Worm (Caenorhabditis elegans): ENCODE results near the gene ergi-1.

ergi-1 gene

DNA sequence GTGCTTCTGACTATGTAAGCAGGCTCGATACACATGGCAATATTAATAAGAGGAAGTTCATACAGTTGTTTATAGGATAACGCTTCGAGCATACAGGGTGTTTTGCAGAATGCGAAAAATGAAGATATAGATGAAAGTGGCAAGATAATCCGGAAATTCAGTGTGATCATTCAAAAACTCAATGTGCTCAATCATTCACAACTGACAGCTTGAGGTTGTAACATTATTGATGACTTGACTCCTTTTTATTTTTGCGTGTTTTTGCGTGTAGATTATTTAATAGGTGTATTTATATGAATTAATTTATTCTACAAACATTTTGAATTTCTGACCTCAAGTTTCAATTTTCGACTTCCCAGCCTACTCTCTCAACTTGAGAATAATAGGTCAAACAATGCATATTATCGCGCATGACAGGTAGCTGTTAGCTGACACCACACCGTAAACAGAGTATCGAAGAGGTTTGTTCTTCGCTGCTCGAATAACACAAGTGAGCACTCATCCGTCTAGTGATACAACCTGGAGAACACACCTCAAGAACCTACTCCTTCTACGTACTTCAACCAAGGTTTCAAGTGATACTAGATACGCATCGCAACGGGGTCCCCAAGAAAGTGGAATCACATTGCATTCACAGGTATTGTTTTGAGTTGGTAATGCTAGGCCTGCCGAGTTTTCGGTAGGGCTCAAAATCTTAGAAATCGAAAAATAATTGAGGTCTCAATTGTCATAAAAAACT, 12.3 kb upstream of the ergi-1 start:
- TF ChIP-seq ama-1 (optimal IDR thresholded peaks at IDR 0.05) (no peak), lsy-12 (tag; optimal IDR thresholded peaks at IDR 0.05) (no peak), ZK546.5 (tag; optimal IDR thresholded peaks at IDR 0.05) (no peak), elt-3 (tag; optimal IDR thresholded peaks at IDR 0.05) (no peak), lin-39 (tag; optimal IDR thresholded peaks at IDR 0.05) (no peak), nhr-28 (tag; optimal IDR thresholded peaks at IDR 0.05) (no peak), nhr-77 (tag; optimal IDR thresholded peaks at IDR 0.05) (no peak), egl-5 (tag; optimal IDR thresholded peaks at IDR 0.05) (no peak), fos-1 (tag; optimal IDR thresholded peaks at IDR 0.05) (no peak)

DNA sequence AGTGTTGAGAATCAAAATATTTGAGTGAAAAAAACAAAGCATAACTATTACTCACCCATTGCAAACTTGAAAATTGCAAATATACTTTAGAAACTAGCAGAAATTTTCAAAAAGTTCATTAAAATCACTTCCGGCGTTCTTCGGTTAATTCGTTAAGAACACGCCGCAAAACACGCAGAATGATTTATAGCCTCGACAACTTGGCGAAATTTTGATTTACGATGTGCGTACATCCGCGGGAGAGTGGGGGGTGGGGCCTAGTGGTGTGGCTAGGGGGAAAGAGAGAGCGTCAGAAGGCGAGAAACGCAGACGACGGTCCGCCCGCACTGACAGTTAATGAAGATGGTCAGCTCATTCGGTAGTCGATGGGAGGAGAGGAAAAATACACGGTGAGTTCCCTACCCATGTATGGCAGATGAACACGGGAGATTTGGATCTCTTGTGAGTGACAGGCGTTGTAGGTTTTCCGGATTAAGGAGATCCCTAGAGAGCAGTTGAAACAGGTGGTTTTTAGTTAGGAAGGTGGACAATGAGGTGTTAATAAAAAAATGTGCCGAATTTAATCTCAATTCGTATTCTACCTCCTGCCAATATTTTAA, 11.2 kb upstream of the ergi-1 start, which contains the start of gene igcm-4:
Gene igcm-4 (minus strand): TSS at position 237 of the 599 bp plus-strand sequence.
- TF ChIP-seq ama-1 (optimal IDR thresholded peaks at IDR 0.05), result no peak
- TF ChIP-seq lin-39 (tag; optimal IDR thresholded peaks at IDR 0.05), result peak; percentile 14
- no peak for TF ChIP-seq hmg-11 (tag; optimal IDR thresholded peaks at IDR 0.05)
- no peak for TF ChIP-seq ztf-4 (tag; optimal IDR thresholded peaks at IDR 0.05)

DNA sequence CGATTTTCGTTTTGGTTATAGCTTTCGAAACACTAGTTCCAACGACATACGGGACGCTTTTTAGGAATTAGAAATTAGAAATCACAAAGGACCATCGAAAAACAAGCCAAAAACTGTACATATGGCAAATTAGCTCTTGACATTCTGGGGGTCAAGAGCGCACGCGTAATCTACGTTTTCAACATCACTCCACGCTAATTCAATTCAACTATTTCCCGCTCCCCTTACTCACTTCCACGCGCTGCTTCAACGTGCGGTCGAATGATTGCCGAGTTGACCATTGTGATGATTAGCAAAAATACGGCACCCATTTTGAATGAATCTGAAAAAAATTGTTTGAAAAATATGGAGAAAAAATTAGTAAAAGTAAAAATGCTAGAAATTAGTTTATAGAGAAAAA, 10.5 kb upstream of the ergi-1 start:
- TF ChIP-seq tbx-2 (tag; optimal IDR thresholded peaks at IDR 0.05), result no peak
- TF ChIP-seq elt-1 (tag; optimal IDR thresholded peaks at IDR 0.05), result no peak
- no peak for TF ChIP-seq fos-1 (tag; optimal IDR thresholded peaks at IDR 0.05)
- no peak for TF ChIP-seq R02D3.7 (tag; optimal IDR thresholded peaks at IDR 0.05)
- TF ChIP-seq nfya-1 (tag; optimal IDR thresholded peaks at IDR 0.05; ENCODE audit: insufficient read depth), result no peak
- TF ChIP-seq mdl-1 (tag; optimal IDR thresholded peaks at IDR 0.05), result no peak
- TF ChIP-seq pha-4 (tag; optimal IDR thresholded peaks at IDR 0.05), result no peak
- no peak for TF ChIP-seq ztf-11 (tag; optimal IDR thresholded peaks at IDR 0.05)

DNA sequence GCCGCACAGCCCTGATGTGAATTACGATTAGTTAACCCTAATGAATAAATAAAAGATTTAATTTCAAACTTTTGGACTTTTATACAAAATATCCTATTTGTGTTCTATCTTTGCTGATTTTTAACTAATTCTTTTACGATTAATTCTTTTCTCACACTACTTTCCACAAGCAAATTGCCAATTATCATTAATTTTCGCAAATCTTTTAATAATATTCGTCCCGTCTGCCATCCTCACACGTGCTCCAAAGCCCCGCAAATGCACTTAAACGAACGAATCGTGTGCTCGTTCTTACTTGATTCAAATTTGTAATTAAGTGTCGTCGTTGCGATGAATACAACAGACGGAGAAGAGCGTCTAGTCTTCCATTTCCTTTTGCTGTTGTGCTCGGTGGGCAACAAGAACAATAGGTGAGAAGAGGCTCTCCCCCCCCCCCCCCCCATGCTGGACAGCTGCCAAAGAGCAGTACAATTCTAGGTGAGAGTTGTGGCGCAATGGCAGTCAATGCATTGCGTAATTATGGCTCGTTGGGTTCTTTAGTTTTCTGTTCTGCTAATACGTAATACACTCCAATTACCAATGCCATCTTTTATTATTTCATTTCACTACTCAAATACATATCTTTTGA, 9.6 kb upstream of the ergi-1 start:
- TF ChIP-seq zag-1 (tag; optimal IDR thresholded peaks at IDR 0.05) (no peak), snpc-4 (tag; optimal IDR thresholded peaks at IDR 0.05) (no peak), unc-39 (tag; optimal IDR thresholded peaks at IDR 0.05) (no peak), sea-2 (GFP tag; optimal IDR thresholded peaks at IDR 0.05) (no peak), ama-1 (optimal IDR thresholded peaks at IDR 0.05) (no peak), eor-1 (tag; optimal IDR thresholded peaks at IDR 0.05) (no peak), nhr-237 (tag; optimal IDR thresholded peaks at IDR 0.05) (no peak), nfya-1 (tag; optimal IDR thresholded peaks at IDR 0.05; ENCODE audit: insufficient read depth) (no peak), daf-12 (tag; optimal IDR thresholded peaks at IDR 0.05) (no peak), jun-1 (tag; optimal IDR thresholded peaks at IDR 0.05) (no peak), nhr-28 (tag; optimal IDR thresholded peaks at IDR 0.05) (no peak), fkh-2 (tag; optimal IDR thresholded peaks at IDR 0.05) (no peak)

DNA sequence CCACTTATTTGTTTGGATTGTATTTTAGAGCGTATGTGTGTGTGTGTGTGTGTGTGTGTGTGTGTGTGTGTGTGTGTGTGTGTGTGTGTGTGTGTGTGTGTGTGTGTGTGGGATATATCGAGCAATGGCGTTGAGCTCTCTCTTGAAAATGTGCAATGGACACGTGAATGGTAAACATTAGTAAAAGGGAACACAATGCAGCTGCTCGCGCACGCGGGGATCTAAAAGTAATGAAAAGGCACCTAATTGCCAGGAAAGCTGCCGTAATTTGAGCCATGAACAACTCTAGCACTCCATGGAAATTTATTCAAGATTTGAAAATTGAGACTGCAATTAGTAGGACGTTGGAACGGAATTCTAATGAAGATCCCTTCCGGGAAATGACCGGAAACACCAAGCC, 8.2 kb upstream of the ergi-1 start:
- TF ChIP-seq ZK546.5 (tag; optimal IDR thresholded peaks at IDR 0.05), result no peak
- peak; percentile 50 for TF ChIP-seq pha-4 (tag; optimal IDR thresholded peaks at IDR 0.05)

DNA sequence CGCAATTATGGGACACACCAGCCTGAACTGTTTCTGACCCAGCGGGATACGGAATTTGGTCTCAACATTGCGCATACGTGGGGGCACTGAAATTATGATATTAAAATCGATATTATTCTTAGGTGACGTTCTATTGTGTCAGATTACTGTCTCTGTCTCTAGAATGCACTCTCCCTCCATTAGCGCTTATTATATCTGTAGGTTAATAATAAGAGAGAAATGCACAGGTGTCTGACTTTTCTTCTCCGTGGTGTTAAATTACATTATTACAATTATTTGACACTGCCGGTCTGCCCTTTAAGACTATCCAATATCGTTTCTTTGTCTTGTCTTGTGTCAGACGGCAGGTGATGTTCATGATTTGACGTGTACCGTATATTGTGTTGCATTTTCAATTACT, 7.5 kb upstream of the ergi-1 start:
- no peak for TF ChIP-seq zag-1 (tag; optimal IDR thresholded peaks at IDR 0.05)
- TF ChIP-seq ztf-11 (tag; optimal IDR thresholded peaks at IDR 0.05), result no peak
- no peak for TF ChIP-seq elt-1 (tag; optimal IDR thresholded peaks at IDR 0.05)
- TF ChIP-seq ztf-4 (tag; optimal IDR thresholded peaks at IDR 0.05), result no peak
- TF ChIP-seq tbx-2 (tag; optimal IDR thresholded peaks at IDR 0.05), result no peak
- TF ChIP-seq nhr-11 (tag; optimal IDR thresholded peaks at IDR 0.05), result no peak
- no peak for TF ChIP-seq mdl-1 (tag; optimal IDR thresholded peaks at IDR 0.05)
- no peak for TF ChIP-seq ceh-82 (tag; optimal IDR thresholded peaks at IDR 0.05)
- TF ChIP-seq unc-39 (tag; optimal IDR thresholded peaks at IDR 0.05), result no peak
- TF ChIP-seq jun-1 (tag; optimal IDR thresholded peaks at IDR 0.05), result no peak
- TF ChIP-seq lsy-12 (tag; optimal IDR thresholded peaks at IDR 0.05), result no peak
- no peak for TF ChIP-seq fos-1 (tag; optimal IDR thresholded peaks at IDR 0.05)
- no peak for TF ChIP-seq egl-5 (tag; optimal IDR thresholded peaks at IDR 0.05)

All from whole organism, L3 larva.